Fruit fly (Drosophila melanogaster): Measurements from ENCODE around the gene Tudor-SN.

The Tudor-SN gene

DNA sequence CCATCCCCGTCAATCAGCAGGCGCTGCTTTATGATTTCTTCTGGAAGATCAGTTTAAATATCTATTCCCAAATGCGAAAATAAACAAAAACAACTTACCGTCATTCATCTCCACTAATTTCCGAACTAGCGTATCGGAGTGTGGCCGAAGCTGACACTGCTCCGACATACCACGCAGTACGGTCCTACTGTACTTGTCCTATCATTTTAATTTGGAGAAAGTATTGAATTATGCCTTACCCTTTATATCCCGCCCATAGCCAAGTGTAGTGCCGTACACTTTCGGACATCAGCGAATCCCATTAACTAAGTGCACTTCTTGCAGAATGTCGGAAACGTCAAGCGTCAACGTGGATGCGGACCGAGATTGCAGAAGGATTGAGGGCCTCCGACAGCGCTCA is 51.7 kb downstream of the Tudor-SN start, which contains the start of the genes thoc7 and Dis3l2 (continued):
- TF ChIP-seq grn (GFP tag; optimal IDR thresholded peaks at IDR 0.05) (no peak), CG7372 (GFP tag; IDR thresholded peaks at IDR 0.05) (no peak), CG11696 (GFP tag; IDR thresholded peaks at IDR 0.05) (no peak), scrt (GFP tag; optimal IDR thresholded peaks at IDR 0.05) (no peak), ash1 (GFP tag; optimal IDR thresholded peaks at IDR 0.05) (no peak), wor (GFP tag; IDR thresholded peaks at IDR 0.05) (no peak), CG14441 (GFP tag; IDR thresholded peaks at IDR 0.05) (no peak), CG12659 (GFP tag; optimal IDR thresholded peaks at IDR 0.05) (peak; percentile 12), CG4617 (GFP tag; optimal IDR thresholded peaks at IDR 0.05; ENCODE audit: borderline replicate concordance) (peak; percentile 90), Hsf (GFP tag; optimal IDR thresholded peaks at IDR 0.05) (no peak), D19B (GFP tag; optimal IDR thresholded peaks at IDR 0.05) (no peak), BtbVII (GFP tag; optimal IDR thresholded peaks at IDR 0.05) (no peak), CG5180 (GFP tag; optimal IDR thresholded peaks at IDR 0.05) (no peak), MBD-R2 (GFP tag; IDR thresholded peaks at IDR 0.05) (peak; percentile 80), CrebB (tag; optimal IDR thresholded peaks at IDR 0.05) (no peak), CG8924 (tag; optimal IDR thresholded peaks at IDR 0.05) (no peak), CG4854 (GFP tag; optimal IDR thresholded peaks at IDR 0.05) (no peak), CG10979 (tag; optimal IDR thresholded peaks at IDR 0.05) (no peak), Hr39 (optimal IDR thresholded peaks at IDR 0.05) (no peak), ATbp (GFP tag; optimal IDR thresholded peaks at IDR 0.05) (no peak), CG30403 (GFP tag; optimal IDR thresholded peaks at IDR 0.05) (no peak), CG12391 (tag; optimal IDR thresholded peaks at IDR 0.05) (no peak), BEAF-32 (GFP tag; optimal IDR thresholded peaks at IDR 0.05) (peak; percentile 24), pita (GFP tag; optimal IDR thresholded peaks at IDR 0.05) (no peak), hbn (GFP tag; IDR thresholded peaks at IDR 0.05; ENCODE audit: partially characterized antibody) (no peak), cwo (GFP tag; optimal IDR thresholded peaks at IDR 0.05) (no peak), CG7839 (tag; optimal IDR thresholded peaks at IDR 0.05) (no peak), usp (GFP tag; optimal IDR thresholded peaks at IDR 0.05) (no peak), CG4404 (GFP tag; IDR thresholded peaks at IDR 0.05) (no peak), Myb (GFP tag; optimal IDR thresholded peaks at IDR 0.05) (no peak), CG14860 (GFP tag; IDR thresholded peaks at IDR 0.05; ENCODE audit: partially characterized antibody) (no peak), CG2120 (GFP tag; optimal IDR thresholded peaks at IDR 0.05) (no peak), Gsc (GFP tag; IDR thresholded peaks at IDR 0.05) (no peak), CG9797 (GFP tag; optimal IDR thresholded peaks at IDR 0.05) (peak; percentile 79), fd64A (GFP tag; optimal IDR thresholded peaks at IDR 0.05) (no peak), CG13287 (GFP tag; IDR thresholded peaks at IDR 0.05; ENCODE audit: partially characterized antibody) (peak; percentile 42; the same call in 1 of the 2 replicates), ken (GFP tag; IDR thresholded peaks at IDR 0.05) (no peak), CG6791 (GFP tag; IDR thresholded peaks at IDR 0.05; ENCODE audit: partially characterized antibody) (no peak), fd102C (GFP tag; optimal IDR thresholded peaks at IDR 0.05) (no peak), Bgb (GFP tag; IDR thresholded peaks at IDR 0.05; ENCODE audit: partially characterized antibody) (peak; percentile 19; the same call in 1 of the 2 replicates), CG8281 (tag; optimal IDR thresholded peaks at IDR 0.05) (no peak), CG15073 (GFP tag; optimal IDR thresholded peaks at IDR 0.05) (no peak), Lim3 (GFP tag; IDR thresholded peaks at IDR 0.05) (no peak), Abd-B (GFP tag; optimal IDR thresholded peaks at IDR 0.05) (no peak), CG30020 (tag; optimal IDR thresholded peaks at IDR 0.05) (no peak), bbx (GFP tag; IDR thresholded peaks at IDR 0.05; ENCODE audit: partially characterized antibody) (peak; percentile 7; the same call in 1 of the 2 replicates), CG15269 (tag; optimal IDR thresholded peaks at IDR 0.05) (no peak), Opbp (GFP tag; IDR thresholded peaks at IDR 0.05; ENCODE audit: partially characterized antibody) (no peak), tll (GFP tag; optimal IDR thresholded peaks at IDR 0.05) (no peak), mld (GFP tag; IDR thresholded peaks at IDR 0.05; ENCODE audit: partially characterized antibody) (no peak)
